Fruit fly (Drosophila melanogaster) Kc167 (cell line): Measurements from ENCODE around the gene Dus4.

Experiments used
- Myc ChIP-seq: fragments of >200 bp; optimal IDR thresholded peaks from 2 replicates; lab custom pipeline; 2017; ENCODE audit warnings: missing external identifiers
- Sin3A ChIP-seq: fragments of >200 bp; optimal IDR thresholded peaks from 2 replicates; lab custom pipeline; 2018; ENCODE audit warnings: missing external identifiers
- h ChIP-seq: fragments of >200 bp; optimal IDR thresholded peaks from 3 replicates; lab custom pipeline; 2018; ENCODE audit warnings: missing external identifiers
- insv ChIP-seq: fragments of >200 bp; optimal IDR thresholded peaks from 3 replicates; lab custom pipeline; 2018; ENCODE audit warnings: missing external identifiers
- psq ChIP-seq: fragments of >200 bp; optimal IDR thresholded peaks from 2 replicates; lab custom pipeline; 2017; ENCODE audit warnings: missing external identifiers
- ttk ChIP-seq: sonication (Bioruptor generic); optimal IDR thresholded peaks from 2 replicates; lab custom pipeline; 2017; ENCODE audit warnings: missing external identifiers

The Dus4 gene

DNA sequence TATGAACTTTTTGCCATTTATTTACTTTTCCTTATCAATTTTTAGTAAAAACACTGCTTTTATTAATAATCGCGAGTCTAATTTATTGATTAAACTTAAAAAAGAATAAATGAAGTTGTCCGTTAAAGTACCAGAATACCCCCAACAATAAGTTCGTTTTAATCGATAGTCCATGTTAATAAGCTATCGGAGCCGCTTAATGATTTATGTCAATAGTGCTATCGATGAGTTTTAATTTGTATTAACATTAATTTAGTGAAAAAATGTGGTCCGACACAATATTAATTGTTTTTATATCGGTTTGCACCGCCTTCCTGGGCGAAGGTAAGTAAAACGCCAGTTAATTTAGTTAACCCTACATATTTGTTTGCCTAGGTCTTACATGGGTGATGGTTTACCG lies 14.2 kb upstream of the Dus4 start, which contains the start of gene CG10470:
Gene CG10470 (plus strand): TSS at position 165 of the 400 bp plus-strand sequence.
- no peak for TF ChIP-seq h (lab: Kevin White, UChicago)
- TF ChIP-seq ttk (lab: Kevin White, UChicago): no peak
- no peak for TF ChIP-seq Myc (lab: Kevin White, UChicago)
- no peak for TF ChIP-seq psq (lab: Kevin White, UChicago)
- TF ChIP-seq insv (lab: Kevin White, UChicago): no peak
- no peak for TF ChIP-seq Sin3A (lab: Kevin White, UChicago)

DNA sequence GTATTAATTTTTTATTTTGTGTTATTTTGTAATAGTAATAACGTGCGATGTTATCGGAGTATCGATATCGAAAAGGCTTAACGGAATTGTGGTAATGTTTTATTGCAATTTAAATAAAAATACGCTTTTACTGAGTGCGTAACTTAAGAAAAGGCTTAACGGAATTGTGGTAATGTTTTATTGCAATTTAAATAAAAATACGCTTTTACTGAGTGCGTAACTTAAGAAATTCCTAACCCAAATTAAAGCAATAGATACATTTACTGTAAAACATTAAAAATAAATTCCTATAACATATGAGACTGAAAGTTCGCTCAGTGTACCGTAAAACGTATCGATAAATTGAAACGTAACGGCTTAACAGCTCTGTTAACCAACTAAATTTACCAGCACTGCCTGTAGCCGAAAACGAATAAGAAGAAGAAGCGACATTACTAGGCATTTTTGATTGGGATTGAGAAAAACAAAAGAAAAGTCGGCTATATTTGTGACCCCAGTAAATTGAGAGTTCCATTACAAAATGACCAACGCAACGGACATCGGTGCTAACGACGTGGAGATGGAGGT lies 11.5 kb upstream of the Dus4 start, which contains the start of gene Rpn3:
Gene Rpn3 (plus strand): TSS at position 257 of the 567 bp plus-strand sequence.
- TF ChIP-seq Sin3A (lab: Kevin White, UChicago): no peak
- TF ChIP-seq ttk (lab: Kevin White, UChicago): no peak
- TF ChIP-seq psq (lab: Kevin White, UChicago): no peak
- TF ChIP-seq insv (lab: Kevin White, UChicago): no peak
- TF ChIP-seq Myc (lab: Kevin White, UChicago): no peak

DNA sequence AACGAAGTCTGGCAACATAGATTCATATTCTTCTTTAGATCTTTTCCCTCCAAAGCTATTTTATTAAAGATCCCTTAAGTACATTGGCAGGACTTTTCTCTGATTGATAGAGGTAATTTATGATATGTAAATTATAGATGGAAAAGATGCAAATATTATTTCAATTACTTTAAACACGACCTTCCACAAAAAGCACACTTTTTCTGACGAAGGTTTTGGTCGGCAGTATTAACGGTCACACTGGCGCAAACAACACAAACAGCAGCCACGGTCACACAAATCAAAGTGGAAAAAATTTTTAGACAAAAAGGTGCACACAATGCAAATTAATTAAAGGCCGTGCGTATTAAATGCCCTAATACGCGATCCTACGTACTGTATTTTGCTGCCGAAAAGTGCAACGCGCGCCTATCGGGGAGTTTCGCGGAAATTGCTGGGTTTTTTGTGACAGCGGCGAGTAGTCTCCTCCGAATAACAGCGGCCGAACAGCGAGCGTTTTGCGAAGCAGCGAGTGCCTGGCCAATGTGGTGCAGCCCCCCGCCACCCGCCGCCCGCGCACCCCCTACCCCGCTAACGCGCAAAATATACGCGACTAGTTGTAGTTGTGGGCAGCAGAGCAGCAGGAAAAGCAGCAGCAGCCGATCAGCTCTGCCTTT lies 9.1 kb upstream of the Dus4 start, which contains the start of gene CG10492:
Gene CG10492 (plus strand): TSS at position 219 of the 656 bp plus-strand sequence.
- TF ChIP-seq Sin3A (lab: Kevin White, UChicago) (no peak), psq (lab: Kevin White, UChicago) (no peak), h (lab: Kevin White, UChicago) (no peak)

DNA sequence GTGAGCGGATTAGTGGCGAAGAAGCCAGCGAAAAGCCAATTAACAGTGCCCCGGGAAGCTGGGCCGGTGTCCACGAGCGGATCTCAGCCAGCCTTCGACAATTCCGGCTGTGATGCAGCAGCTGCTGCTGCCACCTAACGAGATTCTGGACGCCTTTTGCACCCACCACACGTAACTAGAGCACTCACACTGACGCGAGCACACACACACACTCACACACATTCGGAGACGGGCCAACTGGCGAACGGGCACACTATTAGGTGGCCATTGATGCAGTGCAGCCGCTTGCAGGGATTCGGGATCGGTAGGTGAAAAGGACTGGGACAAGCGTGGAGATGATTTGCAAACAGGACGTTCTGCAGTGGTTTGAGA lies 8.6 kb upstream of the Dus4 start:
- TF ChIP-seq h (lab: Kevin White, UChicago) (no peak), insv (lab: Kevin White, UChicago) (no peak), psq (lab: Kevin White, UChicago) (no peak), ttk (lab: Kevin White, UChicago) (no peak), Myc (lab: Kevin White, UChicago) (no peak), Sin3A (lab: Kevin White, UChicago) (no peak)

DNA sequence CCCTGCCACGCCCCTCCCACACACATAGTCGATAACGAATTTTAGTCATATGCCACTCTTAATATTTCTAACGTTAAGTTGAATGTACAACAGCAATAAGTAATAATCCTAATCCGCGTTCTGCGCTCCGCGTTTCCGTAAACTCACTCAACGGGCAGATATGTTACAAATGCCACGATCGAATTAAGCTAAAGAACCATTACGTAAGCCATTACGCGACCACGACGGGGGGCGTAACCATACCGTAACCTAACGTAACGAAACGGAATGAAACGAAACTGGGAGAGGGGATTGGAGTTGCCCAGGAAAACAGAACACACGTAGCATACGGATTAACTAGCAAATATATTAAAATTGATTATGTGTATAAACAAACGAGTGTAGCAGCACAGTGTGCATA lies 5.3 kb upstream of the Dus4 start:
- TF ChIP-seq h (lab: Kevin White, UChicago): no peak
- TF ChIP-seq Myc (lab: Kevin White, UChicago): no peak
- TF ChIP-seq insv (lab: Kevin White, UChicago): no peak
- TF ChIP-seq psq (lab: Kevin White, UChicago): no peak
- TF ChIP-seq ttk (lab: Kevin White, UChicago): no peak
- no peak for TF ChIP-seq Sin3A (lab: Kevin White, UChicago)

DNA sequence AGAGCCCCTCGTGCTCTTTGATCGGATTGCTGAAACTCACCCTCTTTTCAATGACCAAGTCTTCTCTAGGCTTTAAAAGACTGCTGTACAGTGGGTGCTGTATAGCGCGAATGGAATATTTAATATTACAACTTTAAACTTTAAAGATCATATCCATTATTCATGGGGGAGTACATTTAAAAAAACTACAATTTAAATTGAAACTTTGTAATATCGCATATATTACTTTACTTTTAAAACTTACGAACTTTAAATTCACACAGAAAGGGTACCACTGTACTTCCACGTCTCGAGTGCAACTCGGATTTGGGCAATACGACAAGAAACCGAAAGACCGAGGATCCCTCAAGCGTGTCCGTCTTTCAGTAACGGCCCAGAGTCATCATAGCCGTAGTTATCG lies 4.2 kb upstream of the Dus4 start, which contains the start of gene Phlpp:
Gene Phlpp (plus strand): TSS at position 214 of the 400 bp plus-strand sequence.
- TF ChIP-seq Myc (lab: Kevin White, UChicago) (no peak), psq (lab: Kevin White, UChicago) (no peak), ttk (lab: Kevin White, UChicago) (no peak), Sin3A (lab: Kevin White, UChicago) (no peak), h (lab: Kevin White, UChicago) (no peak), insv (lab: Kevin White, UChicago) (no peak)

DNA sequence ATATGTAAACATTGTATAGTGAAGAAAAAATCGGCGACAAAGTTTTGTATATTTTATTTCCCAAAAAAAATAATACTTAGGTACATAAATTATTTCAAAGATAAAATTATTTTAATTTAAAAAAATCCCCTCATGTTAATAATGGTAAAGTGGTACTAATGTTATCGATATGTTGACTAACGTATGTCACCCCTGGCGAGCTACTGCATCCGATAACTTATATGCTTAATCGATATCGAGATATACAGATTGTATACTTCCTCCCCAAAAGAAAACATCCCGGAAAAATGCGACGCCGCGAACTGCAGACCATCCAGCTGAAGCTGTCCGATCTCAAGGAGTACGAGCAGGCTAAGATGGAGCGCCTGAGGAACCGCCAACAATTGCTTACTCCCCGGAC lies 1.6 kb downstream of the Dus4 start, which contains the start of gene CG17343:
Gene CG17343 (plus strand): TSS at position 224 of the 400 bp plus-strand sequence.
- no peak for TF ChIP-seq insv (lab: Kevin White, UChicago)
- no peak for TF ChIP-seq Sin3A (lab: Kevin White, UChicago)
- no peak for TF ChIP-seq psq (lab: Kevin White, UChicago)
- no peak for TF ChIP-seq ttk (lab: Kevin White, UChicago)
- no peak for TF ChIP-seq Myc (lab: Kevin White, UChicago)
- TF ChIP-seq h (lab: Kevin White, UChicago): no peak

DNA sequence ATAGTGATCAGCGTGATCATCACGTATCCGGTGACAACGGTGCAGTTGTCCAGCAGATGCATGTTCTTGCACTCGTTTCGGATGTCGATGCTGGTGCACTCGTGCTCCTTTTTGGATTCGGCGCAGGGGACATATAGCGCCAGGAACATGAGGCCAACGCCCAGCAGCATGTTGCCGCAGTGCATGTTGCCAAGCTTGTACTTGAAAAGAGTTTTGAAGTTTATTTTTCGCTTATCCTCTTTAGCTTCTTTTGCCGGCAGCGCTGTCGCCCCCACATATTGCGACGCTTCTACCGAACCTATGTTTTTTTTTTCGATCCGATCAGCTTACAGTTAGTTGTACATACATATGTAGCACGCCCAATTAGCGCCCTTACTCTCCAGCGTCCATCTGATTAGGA lies 5.3 kb downstream of the Dus4 start:
- TF ChIP-seq ttk (lab: Kevin White, UChicago): no peak
- no peak for TF ChIP-seq Sin3A (lab: Kevin White, UChicago)
- no peak for TF ChIP-seq Myc (lab: Kevin White, UChicago)
- TF ChIP-seq psq (lab: Kevin White, UChicago): no peak
- TF ChIP-seq insv (lab: Kevin White, UChicago): no peak
- no peak for TF ChIP-seq h (lab: Kevin White, UChicago)

DNA sequence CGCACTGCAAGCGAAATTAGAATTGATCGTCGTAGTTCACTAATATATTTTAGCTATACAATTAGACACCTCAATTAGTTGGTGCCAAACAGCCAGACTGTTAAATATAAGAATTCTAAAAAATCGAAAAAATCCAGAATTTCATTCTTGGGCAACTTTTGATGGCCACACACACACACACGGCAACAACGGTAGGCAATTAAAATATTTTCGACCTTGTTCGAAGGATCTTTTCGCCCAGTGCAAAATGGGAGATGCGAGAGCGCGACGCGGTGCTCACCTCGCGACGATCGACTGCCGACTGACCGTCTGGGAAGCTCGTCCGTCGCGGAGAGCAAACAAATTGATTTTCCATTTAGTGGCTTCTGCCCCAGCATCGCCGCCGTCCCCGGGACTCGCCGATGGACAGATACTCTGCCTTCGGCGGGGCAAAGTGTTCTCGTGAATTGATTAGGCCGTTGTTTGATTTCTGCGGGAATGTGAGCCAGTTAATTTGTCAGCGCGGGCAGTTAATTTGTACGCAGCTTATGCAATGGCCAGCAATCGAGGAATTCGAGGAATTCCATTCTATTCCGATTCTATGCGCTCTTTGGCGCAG lies 6.6 kb downstream of the Dus4 start, which contains the start of gene CG10702:
Gene CG10702 (minus strand): TSS at position 304 of the 598 bp plus-strand sequence.
- TF ChIP-seq h (lab: Kevin White, UChicago) (no peak), Sin3A (lab: Kevin White, UChicago) (no peak), insv (lab: Kevin White, UChicago) (no peak), ttk (lab: Kevin White, UChicago) (no peak), Myc (lab: Kevin White, UChicago) (no peak), psq (lab: Kevin White, UChicago) (no peak)

DNA sequence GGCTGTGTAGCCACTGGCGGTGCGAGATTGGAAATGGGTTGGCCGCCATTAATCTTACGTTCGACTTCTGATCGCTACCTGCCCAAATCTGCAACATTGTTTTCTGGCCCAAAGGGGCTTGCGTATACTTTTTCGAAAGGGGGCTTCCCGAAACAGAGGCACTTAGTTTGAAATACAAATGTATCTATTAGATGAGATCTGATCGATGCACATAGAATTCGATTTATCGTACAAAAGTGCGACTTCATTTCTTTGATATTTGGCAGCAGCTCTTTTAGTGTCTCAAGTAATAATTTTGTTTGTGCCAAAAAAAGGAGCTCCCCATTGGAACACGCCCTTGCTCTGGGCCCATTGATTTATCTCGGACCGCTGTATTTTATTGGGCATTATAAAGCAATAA lies 8.6 kb downstream of the Dus4 start:
- TF ChIP-seq h (lab: Kevin White, UChicago) (no peak), ttk (lab: Kevin White, UChicago) (no peak), Myc (lab: Kevin White, UChicago) (no peak), Sin3A (lab: Kevin White, UChicago) (no peak), insv (lab: Kevin White, UChicago) (no peak), psq (lab: Kevin White, UChicago) (no peak)
